Worm (Caenorhabditis elegans) whole organism, L4/young adult: ENCODE measurements around the gene F54B11.8.

Experiments
- W03F9.2 ChIP-seq: fragments of 150-350 bp; optimal IDR thresholded peaks from 2 replicates; lab custom pipeline; 2014; ENCODE audit warnings: missing biosample characterization, missing genetic modification characterization
- dao-5 ChIP-seq: sonication (generic microtip); optimal IDR thresholded peaks from 2 replicates; lab custom pipeline; 2016; ENCODE audit warnings: missing genotype, missing genetic modification characterization, moderate library complexity, missing compliant biosample characterization
- him-1 ChIP-seq: sonication (generic microtip); optimal IDR thresholded peaks from 2 replicates; lab custom pipeline; 2016; ENCODE audit warnings: missing genotype, missing genetic modification reagents, missing genetic modification characterization, missing compliant biosample characterization

- TF ChIP-seq him-1 (tag; lab: Kevin White, UChicago) (no peak), W03F9.2 (tag; lab: Kevin White, UChicago) (no peak), dao-5 (tag; lab: Kevin White, UChicago) (no peak)
Observed at ce11 chrX:13650799-13651198, 47.1 kb upstream of the F54B11.8 start, which contains the start of gene C40C9.4.
